Fruit fly (Drosophila melanogaster) whole organism, adult: ENCODE measurements around the gene CG15880.

Experiments used
- CG14711 ChIP-seq: fragments of 200-800 bp; sonication (Bioruptor generic); optimal IDR thresholded peaks from 2 replicates; lab custom pipeline; 2018; ENCODE audit warnings: missing biosample characterization, mild to moderate bottlenecking, missing genetic modification characterization, moderate library complexity
- CG1620 ChIP-seq: fragments of 200-800 bp; sonication (Bioruptor generic); optimal IDR thresholded peaks from 2 replicates; lab custom pipeline; 2016; ENCODE audit warnings: missing biosample characterization, missing genetic modification characterization
- CG7045 ChIP-seq: fragments of 200-800 bp; sonication (Bioruptor generic); optimal IDR thresholded peaks from 2 replicates; lab custom pipeline; 2017; ENCODE audit warnings: missing biosample characterization, mild to moderate bottlenecking, missing genetic modification characterization
- cnc ChIP-seq, 2 experiments: fragments of >200 bp; optimal IDR thresholded peaks; 2 replicates each; lab custom pipeline; 2017
- kay ChIP-seq: fragments of 200-800 bp; sonication (Bioruptor generic); peaks from one replicate; lab custom pipeline; 2016; ENCODE audit warnings: missing biosample characterization, missing genetic modification characterization, borderline replicate concordance

DNA sequence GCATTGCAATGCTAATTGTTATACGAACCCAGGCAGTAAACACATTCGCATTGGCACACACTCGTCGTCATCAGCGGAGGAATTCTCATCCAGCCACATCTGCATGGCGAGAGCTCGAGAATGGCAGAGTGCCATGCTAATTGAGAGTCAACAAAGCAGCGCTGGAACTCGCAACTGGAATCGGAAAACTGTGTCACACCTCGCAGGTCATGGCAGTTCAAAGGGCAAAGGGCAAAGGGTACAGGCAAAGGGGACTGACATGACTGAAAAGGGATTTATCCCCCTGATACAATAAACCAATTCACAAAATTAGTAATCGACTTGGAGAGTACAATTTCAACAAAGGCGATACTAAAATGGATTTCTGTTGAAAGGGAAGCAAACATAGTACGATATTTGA lies 22.3 kb upstream of the CG15880 start:
- TF ChIP-seq kay (GFP tag; lab: Kevin White, UChicago) (no peak), CG7045 (GFP tag; lab: Kevin White, UChicago) (peak; percentile 19), CG14711 (tag; lab: Kevin White, UChicago) (no peak), cnc (optimal IDR thresholded peaks at IDR 0.05; lab: Kevin White, UChicago) (no peak), CG1620 (GFP tag; lab: Kevin White, UChicago) (no peak)
